Worm (Caenorhabditis elegans) whole organism, L2 larva: ENCODE data around the gene F58E1.13.

Source experiments
- ceh-16 ChIP-seq: fragments of 150-350 bp; optimal IDR thresholded peaks from 2 replicates; lab custom pipeline; 2014; ENCODE audit warnings: missing biosample characterization, missing genetic modification characterization
- ceh-82 ChIP-seq: fragments of 150-350 bp; optimal IDR thresholded peaks from 2 replicates; lab custom pipeline; 2014; ENCODE audit warnings: missing biosample characterization, missing genetic modification characterization
- dmd-4 ChIP-seq: sonication (generic microtip); optimal IDR thresholded peaks from 2 replicates; lab custom pipeline; 2017; ENCODE audit warnings: missing biosample characterization, missing genetic modification characterization
- egl-27 ChIP-seq: sonication (generic microtip); optimal IDR thresholded peaks from 3 replicates; lab custom pipeline; 2017; ENCODE audit warnings: missing biosample characterization, missing genetic modification reagents, missing genetic modification characterization
- elt-1 ChIP-seq: fragments of 150-350 bp; optimal IDR thresholded peaks from 2 replicates; lab custom pipeline; 2014; ENCODE audit warnings: missing biosample characterization, missing genetic modification characterization
- fos-1 ChIP-seq: fragments of 150-350 bp; optimal IDR thresholded peaks from 2 replicates; lab custom pipeline; 2014; ENCODE audit warnings: missing biosample characterization, missing genetic modification characterization
- lsy-2 ChIP-seq, 2 experiments: fragments of 150-350 bp in 1 of 2; sonication (generic microtip) in 1 of 2; optimal IDR thresholded peaks; 2 replicates each; lab custom pipeline; 2014 to 2017; ENCODE audit warnings: missing biosample characterization in 2 of 2, missing genetic modification characterization in 2 of 2
- mbf-1 ChIP-seq: sonication (generic microtip); optimal IDR thresholded peaks from 2 replicates; lab custom pipeline; 2017; ENCODE audit warnings: missing biosample characterization, missing genetic modification characterization
- mdl-1 ChIP-seq, 2 experiments: fragments of 150-350 bp in 1 of 2; sonication (generic microtip) in 1 of 2; optimal IDR thresholded peaks; 2 replicates each; lab custom pipeline; 2017; ENCODE audit warnings: missing biosample characterization in 2 of 2, missing genetic modification characterization in 2 of 2
- sem-4 ChIP-seq: fragments of 150-350 bp; optimal IDR thresholded peaks from 2 replicates; lab custom pipeline; 2014; ENCODE audit warnings: missing biosample characterization, missing genetic modification reagents, missing genetic modification characterization
- skn-1 ChIP-seq: sonication (generic microtip); optimal IDR thresholded peaks from 2 replicates; lab custom pipeline; 2017; ENCODE audit warnings: missing biosample characterization, missing genetic modification characterization
- unc-39 ChIP-seq: fragments of 150-350 bp; optimal IDR thresholded peaks from 2 replicates; lab custom pipeline; 2014; ENCODE audit warnings: missing biosample characterization, missing genetic modification characterization
- ztf-1 ChIP-seq: fragments of 200-800 bp; sonication (Bioruptor generic); conservative IDR thresholded peaks from 2 replicates; pipeline ENCODE4 v1.3.6; 2022; ENCODE audit warnings: missing genetic modification characterization, missing compliant biosample characterization

DNA sequence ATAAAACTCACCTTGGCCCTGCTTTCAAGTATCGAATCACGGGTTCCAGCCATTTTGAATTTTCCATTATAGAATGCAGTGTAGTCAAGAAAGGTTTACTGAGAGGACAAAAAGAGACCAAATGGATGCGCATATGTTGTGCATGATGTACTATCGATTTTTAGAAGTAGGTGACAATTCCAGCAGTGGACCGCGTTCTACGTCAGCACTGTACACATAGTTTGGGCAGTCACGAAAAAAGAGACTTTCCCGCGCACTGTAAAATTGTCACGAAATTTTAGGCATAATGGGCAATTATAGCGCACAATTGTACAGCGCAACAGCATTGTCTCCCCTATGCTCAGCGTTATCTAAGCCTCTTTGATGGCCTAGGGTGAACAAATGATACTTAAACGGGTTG, 4.7 kb downstream of the F58E1.13 start, which contains the start of gene fbxc-22:
- TF ChIP-seq dmd-4 (tag; lab: Kevin White, UChicago) = no peak
- TF ChIP-seq elt-1 (tag; lab: Kevin White, UChicago) = no peak
- TF ChIP-seq ceh-16 (tag; lab: Kevin White, UChicago) = no peak
- no peak for TF ChIP-seq ztf-1 (GFP tag; lab: Robert Waterston, UW)
- TF ChIP-seq lsy-2 (tag; optimal IDR thresholded peaks at IDR 0.05; lab: Kevin White, UChicago) = no peak
- no peak for TF ChIP-seq mdl-1 (tag; optimal IDR thresholded peaks at IDR 0.05; lab: Kevin White, UChicago)
- TF ChIP-seq ceh-82 (tag; lab: Kevin White, UChicago) = no peak
- TF ChIP-seq sem-4 = no peak
- TF ChIP-seq egl-27 = no peak
- TF ChIP-seq unc-39 (tag; lab: Kevin White, UChicago) = no peak
- TF ChIP-seq mbf-1 (tag; lab: Kevin White, UChicago) = no peak
- no peak for TF ChIP-seq fos-1 (tag; lab: Kevin White, UChicago)
- TF ChIP-seq skn-1 (tag; lab: Kevin White, UChicago) = no peak
